Worm (Caenorhabditis elegans) whole organism, late embryonic: ENCODE data around the gene sre-20.

ENCODE experiments used
- C08G9.2 ChIP-seq: sonication (generic microtip); optimal IDR thresholded peaks from 2 replicates; lab custom pipeline; 2016; ENCODE audit warnings: mild to moderate bottlenecking, missing genetic modification characterization, moderate library complexity, missing compliant biosample characterization
- C38D4.7 ChIP-seq: fragments of 200-800 bp; sonication (Bioruptor generic); optimal IDR thresholded peaks from 2 replicates; lab custom pipeline; 2018; ENCODE audit warnings: mild to moderate bottlenecking, missing genetic modification characterization, moderate library complexity, missing compliant biosample characterization
- K02D7.2 ChIP-seq: sonication (generic microtip); optimal IDR thresholded peaks from 2 replicates; lab custom pipeline; 2017; ENCODE audit warnings: mild to moderate bottlenecking, missing genetic modification characterization, missing compliant biosample characterization
- Y22D7AL.16 ChIP-seq: sonication (generic microtip); optimal IDR thresholded peaks from 2 replicates; lab custom pipeline; 2016; ENCODE audit warnings: missing genetic modification characterization, missing compliant biosample characterization
- ceh-14 ChIP-seq: sonication (generic microtip); optimal IDR thresholded peaks from 2 replicates; lab custom pipeline; 2016; ENCODE audit warnings: missing genotype, missing genetic modification characterization, missing compliant biosample characterization
- ceh-2 ChIP-seq: sonication (generic microtip); optimal IDR thresholded peaks from 2 replicates; lab custom pipeline; 2016; ENCODE audit warnings: missing genotype, missing genetic modification characterization, missing compliant biosample characterization
- ceh-24 ChIP-seq: sonication (generic microtip); optimal IDR thresholded peaks from 2 replicates; lab custom pipeline; 2016; ENCODE audit warnings: mild to moderate bottlenecking, missing genetic modification characterization, missing compliant biosample characterization
- ceh-30 ChIP-seq: fragments of 150-350 bp; optimal IDR thresholded peaks from 2 replicates; lab custom pipeline; 2014; ENCODE audit warnings: missing biosample characterization, missing genetic modification characterization
- ceh-34 ChIP-seq: sonication (generic microtip); optimal IDR thresholded peaks from 2 replicates; lab custom pipeline; 2016; ENCODE audit warnings: mild to moderate bottlenecking, missing genetic modification characterization, missing compliant biosample characterization
- elt-2 ChIP-seq: sonication (generic microtip); optimal IDR thresholded peaks from 2 replicates; lab custom pipeline; 2016; ENCODE audit warnings: missing genetic modification reagents, missing genetic modification characterization, missing compliant biosample characterization
- ets-4 ChIP-seq: sonication (generic microtip); optimal IDR thresholded peaks from 2 replicates; lab custom pipeline; 2016; ENCODE audit warnings: missing genetic modification characterization, missing compliant biosample characterization
- fkh-10 ChIP-seq: fragments of 150-350 bp; optimal IDR thresholded peaks from 2 replicates; lab custom pipeline; 2014; ENCODE audit warnings: missing biosample characterization, missing genetic modification reagents, missing genetic modification characterization
- hlh-30 ChIP-seq: sonication (generic microtip); optimal IDR thresholded peaks from 2 replicates; lab custom pipeline; 2017; ENCODE audit warnings: antibody characterized with exemption, missing genetic modification characterization, missing compliant biosample characterization; ENCODE audit not compliant: insufficient read depth
- hlh-6 ChIP-seq: sonication (generic microtip); optimal IDR thresholded peaks from 2 replicates; lab custom pipeline; 2016; ENCODE audit warnings: missing genotype, missing genetic modification characterization, missing compliant biosample characterization
- mec-3 ChIP-seq: sonication (generic microtip); optimal IDR thresholded peaks from 2 replicates; lab custom pipeline; 2016; ENCODE audit warnings: borderline replicate concordance, missing genetic modification characterization, missing compliant biosample characterization
- nhr-232 ChIP-seq: sonication (generic microtip); optimal IDR thresholded peaks from 2 replicates; lab custom pipeline; 2016; ENCODE audit warnings: missing genetic modification characterization, missing compliant biosample characterization
- npax-4 ChIP-seq: sonication (generic microtip); optimal IDR thresholded peaks from 2 replicates; lab custom pipeline; 2016; ENCODE audit warnings: missing genetic modification characterization, missing compliant biosample characterization
- pag-3 ChIP-seq: sonication (generic microtip); optimal IDR thresholded peaks from 2 replicates; lab custom pipeline; 2016; ENCODE audit warnings: missing compliant biosample characterization, missing genetic modification characterization, borderline replicate concordance
- pha-2 ChIP-seq: sonication (generic microtip); optimal IDR thresholded peaks from 2 replicates; lab custom pipeline; 2017; ENCODE audit warnings: mild to moderate bottlenecking, missing genetic modification characterization, missing compliant biosample characterization
- pha-4 ChIP-seq: fragments of 150-350 bp; optimal IDR thresholded peaks from 2 replicates; lab custom pipeline; 2018; ENCODE audit warnings: missing biosample characterization, missing genetic modification reagents, missing genetic modification characterization
- pqm-1 ChIP-seq: sonication (generic microtip); optimal IDR thresholded peaks from 2 replicates; lab custom pipeline; 2016; ENCODE audit warnings: missing genetic modification characterization, missing compliant biosample characterization
- pros-1 ChIP-seq: fragments of 150-350 bp; optimal IDR thresholded peaks from 2 replicates; lab custom pipeline; 2014; ENCODE audit warnings: missing biosample characterization, missing genetic modification reagents, missing genetic modification characterization
- sdc-2 ChIP-seq: sonication (generic microtip); optimal IDR thresholded peaks from 2 replicates; lab custom pipeline; 2016; ENCODE audit warnings: missing genotype, missing genetic modification characterization, missing compliant biosample characterization
- syd-9 ChIP-seq: sonication (generic microtip); optimal IDR thresholded peaks from 2 replicates; lab custom pipeline; 2016; ENCODE audit warnings: mild to moderate bottlenecking, missing genetic modification characterization, moderate library complexity, missing compliant biosample characterization
- tbx-2 ChIP-seq: sonication (generic microtip); optimal IDR thresholded peaks from 2 replicates; lab custom pipeline; 2016; ENCODE audit warnings: missing genetic modification characterization, missing compliant biosample characterization
- tbx-7 ChIP-seq: sonication (generic microtip); optimal IDR thresholded peaks from 2 replicates; lab custom pipeline; 2016; ENCODE audit warnings: missing genotype, missing genetic modification characterization, missing compliant biosample characterization
- unc-3 ChIP-seq, 2 experiments: fragments of 200-800 bp in 1 of 2; sonication (Bioruptor generic) in 1 of 2; sonication (generic microtip) in 1 of 2; conservative IDR thresholded peaks in 1 of 2; optimal IDR thresholded peaks in 1 of 2; 2 replicates each; pipeline versions ENCODE4 v1.3.6 to Lab custom; 2016 to 2022; ENCODE audit warnings: missing compliant biosample characterization in 2 of 2, missing genetic modification characterization in 2 of 2, missing genetic modification reagents in 1 of 2
- unc-42 ChIP-seq: sonication (generic microtip); optimal IDR thresholded peaks from 2 replicates; lab custom pipeline; 2016; ENCODE audit warnings: missing genotype, missing genetic modification characterization, missing compliant biosample characterization
- ztf-16 ChIP-seq: sonication (generic microtip); optimal IDR thresholded peaks from 2 replicates; lab custom pipeline; 2017; ENCODE audit warnings: missing genetic modification characterization, missing compliant biosample characterization

The sre-20 gene

DNA sequence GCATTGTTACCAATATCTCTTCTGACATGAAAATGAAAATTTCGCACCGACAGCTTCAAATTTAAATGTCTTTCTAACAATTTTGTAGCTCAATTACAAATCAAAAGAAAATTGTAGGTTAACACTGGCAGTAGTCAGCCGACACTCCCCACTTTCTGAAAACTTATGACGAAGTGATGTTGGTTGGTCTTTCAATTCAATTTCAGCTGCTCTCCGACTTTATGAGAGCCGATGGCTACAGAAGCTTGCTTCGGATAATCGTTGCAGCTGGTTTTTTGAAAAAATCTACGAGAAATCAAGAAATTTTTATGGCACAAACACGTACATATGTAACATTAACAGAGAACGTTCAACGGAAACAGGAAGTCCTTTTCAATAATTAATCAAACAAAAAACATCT is at the start of gene sre-20:
Gene sre-20 (minus strand): TSS at position 101 of the 400 bp plus-strand sequence.
- no peak for TF ChIP-seq pag-3
- no peak for TF ChIP-seq unc-42

ce11 chrV:12827219-12827618 is 42.5 kb upstream of the sre-20 start, which contains the start of gene ugt-15:
TSS of gene ugt-15 (plus strand) at chrV:12827519.
- TF ChIP-seq ceh-24 (tag; lab: Kevin White, UChicago) = no peak
- no peak for TF ChIP-seq K02D7.2 (tag; lab: Kevin White, UChicago)
- TF ChIP-seq hlh-30 (tag; lab: Kevin White, UChicago) = no peak
- no peak for TF ChIP-seq tbx-7
- TF ChIP-seq C38D4.7 (GFP tag; lab: Kevin White, UChicago) = no peak
- TF ChIP-seq nhr-232 (tag; lab: Kevin White, UChicago) = no peak
- TF ChIP-seq hlh-6 (tag; lab: Kevin White, UChicago) = no peak
- TF ChIP-seq ceh-30 (tag; lab: Kevin White, UChicago) = no peak
- TF ChIP-seq fkh-10 (GFP tag; lab: Kevin White, UChicago) = no peak
- no peak for TF ChIP-seq ceh-2 (tag; lab: Kevin White, UChicago)
- no peak for TF ChIP-seq sdc-2 (tag; lab: Kevin White, UChicago)
- TF ChIP-seq mec-3 (tag; lab: Kevin White, UChicago) = no peak
- no peak for TF ChIP-seq pha-2 (tag; lab: Kevin White, UChicago)
- TF ChIP-seq pros-1 (tag; lab: Kevin White, UChicago) = no peak
- no peak for TF ChIP-seq pqm-1 (tag; lab: Kevin White, UChicago)

ce11 chrV:12824777-12825176 is 40.0 kb upstream of the sre-20 start, which contains the start of gene ugt-16:
TSS of gene ugt-16 (plus strand) at chrV:12825024.
- TF ChIP-seq hlh-30 (tag; lab: Kevin White, UChicago) (no peak), elt-2 (tag; lab: Kevin White, UChicago) (peak; percentile 1)

ce11 chrV:12822065-12822464 is 37.3 kb upstream of the sre-20 start:
- no peak for TF ChIP-seq syd-9
- TF ChIP-seq elt-2 (tag; lab: Kevin White, UChicago) = peak; percentile 61
- no peak for TF ChIP-seq C08G9.2 (tag; lab: Kevin White, UChicago)
- no peak for TF ChIP-seq ceh-34 (tag; lab: Kevin White, UChicago)
- no peak for TF ChIP-seq pqm-1 (tag; lab: Kevin White, UChicago)

DNA sequence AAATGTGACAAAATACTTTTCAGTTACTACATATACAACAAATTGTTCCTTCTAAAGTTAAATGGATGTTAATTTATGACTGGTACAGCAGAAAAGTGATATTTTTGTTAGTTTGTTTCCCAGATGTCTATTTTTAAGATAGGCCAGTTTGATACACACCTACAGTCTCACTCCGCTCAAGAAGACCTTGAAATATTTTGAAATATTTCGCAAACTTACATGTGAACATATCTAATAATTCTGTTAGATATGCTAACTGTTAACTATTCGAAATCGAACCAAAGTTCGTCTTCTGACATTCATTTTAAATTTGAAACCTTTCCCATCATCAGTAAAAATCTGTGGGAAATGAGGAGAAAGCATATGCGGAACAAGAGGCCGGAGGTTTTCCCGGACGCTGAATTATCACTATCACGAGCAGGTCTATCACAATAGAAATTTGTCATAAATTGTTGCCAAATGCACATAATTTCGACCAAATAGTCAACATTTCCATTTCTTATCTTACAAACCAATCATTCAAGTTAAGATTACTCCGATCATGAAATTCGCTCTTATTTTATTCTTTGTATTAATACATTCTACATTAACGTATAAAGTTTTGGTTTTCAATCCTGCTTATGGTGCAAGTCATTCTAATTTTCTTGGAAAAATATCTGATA is 35.2 kb upstream of the sre-20 start, which contains the start of the genes ZC443.4 and ugt-18:
Gene ZC443.4 (minus strand): TSS at position 95 of the 662 bp plus-strand sequence.
Gene ugt-18 (plus strand): TSS at position 469 of the 662 bp plus-strand sequence.
- TF ChIP-seq unc-3 (GFP tag; conservative IDR thresholded peaks at IDR 0.05; lab: Robert Waterston, UW) (no peak), unc-3 (tag; optimal IDR thresholded peaks at IDR 0.05; lab: Kevin White, UChicago) (no peak), npax-4 (tag; lab: Kevin White, UChicago) (no peak), pha-4 (tag; lab: Kevin White, UChicago) (no peak), Y22D7AL.16 (tag; lab: Kevin White, UChicago) (no peak)

DNA sequence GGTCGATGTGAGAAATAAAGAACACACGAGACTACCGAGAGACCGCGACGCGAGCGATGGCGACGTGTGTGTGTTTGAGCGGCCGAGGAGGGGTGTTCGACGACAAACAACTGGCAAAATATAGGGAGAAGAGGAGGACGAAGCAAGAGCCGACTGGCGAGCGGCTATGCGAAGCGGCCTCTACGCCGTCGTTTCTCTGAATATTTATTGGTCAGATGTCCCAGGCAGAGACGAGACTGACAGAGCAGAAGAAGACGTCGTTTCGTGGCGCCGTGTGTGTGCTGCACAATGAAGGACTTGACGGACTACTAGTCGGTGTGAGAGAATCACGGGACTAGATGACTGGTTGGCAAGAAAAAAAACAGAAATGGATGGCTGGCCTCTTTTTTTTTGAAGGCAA is 34.4 kb upstream of the sre-20 start:
- TF ChIP-seq ets-4 = no peak
- TF ChIP-seq syd-9 = peak; percentile 20
- peak; percentile 13 for TF ChIP-seq ceh-2 (tag; lab: Kevin White, UChicago)
- peak; percentile 20 for TF ChIP-seq tbx-2 (tag; lab: Kevin White, UChicago)
- TF ChIP-seq ceh-14 = peak; percentile 4
- TF ChIP-seq ceh-30 (tag; lab: Kevin White, UChicago) = no peak
- no peak for TF ChIP-seq ztf-16 (tag; lab: Kevin White, UChicago)
- peak; percentile 41 for TF ChIP-seq hlh-6 (tag; lab: Kevin White, UChicago)
- TF ChIP-seq unc-3 (GFP tag; conservative IDR thresholded peaks at IDR 0.05; lab: Robert Waterston, UW) = no peak
- no peak for TF ChIP-seq unc-3 (tag; optimal IDR thresholded peaks at IDR 0.05; lab: Kevin White, UChicago)
